Worm (Caenorhabditis elegans) whole organism, L4 larva: ENCODE data around the gene pigt-1.
A peak's percentile ranks its signal among the peaks of the same experiment; 100 is the strongest.

Source experiments
- F10B5.3 ChIP-seq: sonication (generic microtip); optimal IDR thresholded peaks from 2 replicates; lab custom pipeline; 2016; ENCODE audit warnings: mild to moderate bottlenecking, missing genetic modification characterization, missing compliant biosample characterization
- F26F4.8 ChIP-seq: fragments of 200-800 bp; sonication (Bioruptor generic); conservative IDR thresholded peaks from 2 replicates; pipeline ENCODE4 v1.3.6; 2022; ENCODE audit warnings: missing genetic modification characterization, missing compliant biosample characterization
- F37D6.2 ChIP-seq: sonication (generic microtip); optimal IDR thresholded peaks from 2 replicates; lab custom pipeline; 2016; ENCODE audit warnings: mild to moderate bottlenecking, missing genetic modification characterization, missing compliant biosample characterization
- F44E2.7 ChIP-seq: fragments of 200-800 bp; sonication (Bioruptor generic); IDR thresholded peaks from 2 replicates; pipeline ENCODE4 v2.1.2; 2022; ENCODE audit warnings: missing genetic modification characterization, missing compliant biosample characterization
- F49E8.2 ChIP-seq: sonication (generic microtip); optimal IDR thresholded peaks from 2 replicates; lab custom pipeline; 2016; ENCODE audit warnings: missing compliant biosample characterization, mild to moderate bottlenecking, missing genetic modification characterization, borderline replicate concordance
- T20F7.1 ChIP-seq: fragments of 200-800 bp; sonication (Bioruptor generic); optimal IDR thresholded peaks from 2 replicates; lab custom pipeline; 2018; ENCODE audit warnings: mild to moderate bottlenecking, missing genetic modification characterization, missing compliant biosample characterization
- Y75B8A.6 ChIP-seq: fragments of 200-800 bp; sonication (Bioruptor generic); IDR thresholded peaks from 2 replicates; pipeline ENCODE4 v1.3.6; 2022; ENCODE audit warnings: missing genetic modification reagents, missing genetic modification characterization, missing compliant biosample characterization
- ZK337.2 ChIP-seq: fragments of 200-800 bp; sonication (Bioruptor generic); IDR thresholded peaks from 2 replicates; pipeline ENCODE4 v1.3.6; 2022; ENCODE audit warnings: missing genetic modification reagents, missing genetic modification characterization, missing compliant biosample characterization
- ZK546.5 ChIP-seq, 2 experiments: sonication (generic microtip); optimal IDR thresholded peaks; 2 replicates each; lab custom pipeline; 2017; ENCODE audit warnings: missing biosample characterization in 2 of 2, missing genetic modification characterization in 2 of 2
- aha-1 ChIP-seq: fragments of 150-350 bp; peaks from one replicate; lab custom pipeline; 2014; ENCODE audit warnings: missing biosample characterization, missing genetic modification characterization
- arid-1 ChIP-seq: fragments of 200-800 bp; sonication (Bioruptor generic); conservative IDR thresholded peaks from 2 replicates; pipeline ENCODE4 v1.3.6; 2022; ENCODE audit warnings: missing genetic modification reagents, missing genetic modification characterization, missing compliant biosample characterization
- ceh-20 ChIP-seq: fragments of 200-800 bp; sonication (Bioruptor generic); IDR thresholded peaks from 2 replicates; pipeline ENCODE4 v1.3.6; 2022; ENCODE audit warnings: missing genetic modification reagents, missing genetic modification characterization, missing compliant biosample characterization
- ceh-82 ChIP-seq: sonication (generic microtip); optimal IDR thresholded peaks from 2 replicates; lab custom pipeline; 2017; ENCODE audit warnings: missing biosample characterization, missing genetic modification characterization
- cey-2 ChIP-seq: sonication (generic microtip); optimal IDR thresholded peaks from 3 replicates; lab custom pipeline; 2017; ENCODE audit warnings: missing genetic modification characterization, mild to moderate bottlenecking, missing compliant biosample characterization, antibody characterized with exemption, borderline replicate concordance; ENCODE audit not compliant: insufficient read depth
- daf-12 ChIP-seq: fragments of 150-350 bp; optimal IDR thresholded peaks from 2 replicates; lab custom pipeline; 2014; ENCODE audit warnings: missing biosample characterization, missing genetic modification reagents, missing genetic modification characterization
- daf-16 ChIP-seq, 3 experiments: sonication (generic microtip); optimal IDR thresholded peaks; 2 replicates each; lab custom pipeline; 2016 to 2017; ENCODE audit warnings: missing genetic modification characterization in 3 of 3, missing genetic modification reagents in 3 of 3, mild to moderate bottlenecking in 2 of 3, missing compliant biosample characterization in 2 of 3, missing biosample characterization in 1 of 3, moderate library complexity in 1 of 3
- dmd-6 ChIP-seq: fragments of 200-800 bp; sonication (Bioruptor generic); IDR thresholded peaks from 2 replicates; pipeline ENCODE4 v1.3.6; 2022; ENCODE audit warnings: missing genetic modification reagents, missing genetic modification characterization, missing compliant biosample characterization
- dmd-9 ChIP-seq: fragments of 200-800 bp; sonication (Bioruptor generic); IDR thresholded peaks from 2 replicates; pipeline ENCODE4 v1.3.6; 2022; ENCODE audit warnings: missing genetic modification reagents, missing genetic modification characterization, missing compliant biosample characterization
- dve-1 ChIP-seq: sonication (generic microtip); optimal IDR thresholded peaks from 2 replicates; lab custom pipeline; 2017; ENCODE audit warnings: antibody characterized with exemption, mild to moderate bottlenecking, missing genetic modification characterization, missing compliant biosample characterization; ENCODE audit not compliant: insufficient read depth
- egl-27 ChIP-seq: sonication (generic microtip); optimal IDR thresholded peaks from 3 replicates; lab custom pipeline; 2017; ENCODE audit warnings: missing biosample characterization, missing genetic modification reagents, missing genetic modification characterization
- egl-43 ChIP-seq: fragments of 200-800 bp; sonication (Bioruptor generic); IDR thresholded peaks from 2 replicates; pipeline ENCODE4 v1.3.6; 2022; ENCODE audit warnings: missing genetic modification reagents, missing genetic modification characterization, missing compliant biosample characterization
- fos-1 ChIP-seq: fragments of 150-350 bp; optimal IDR thresholded peaks from 2 replicates; lab custom pipeline; 2014; ENCODE audit warnings: missing biosample characterization, missing genetic modification characterization
- hif-1 ChIP-seq, 2 experiments: sonication (generic microtip); optimal IDR thresholded peaks; 2 replicates each; lab custom pipeline; 2016 to 2017; ENCODE audit warnings: missing compliant biosample characterization in 2 of 2, missing genetic modification characterization in 2 of 2, missing genetic modification reagents in 2 of 2, missing genotype in 2 of 2, mild to moderate bottlenecking in 1 of 2
- hlh-11 ChIP-seq: fragments of 200-800 bp; sonication (Bioruptor generic); optimal IDR thresholded peaks from 2 replicates; lab custom pipeline; 2018; ENCODE audit warnings: mild to moderate bottlenecking, missing genetic modification characterization, missing compliant biosample characterization
- hlh-30 ChIP-seq: sonication (generic microtip); optimal IDR thresholded peaks from 2 replicates; lab custom pipeline; 2017; ENCODE audit warnings: antibody characterized with exemption, mild to moderate bottlenecking, missing genetic modification characterization, missing compliant biosample characterization; ENCODE audit not compliant: insufficient read depth
- hmg-1.1 ChIP-seq: fragments of 200-800 bp; sonication (Bioruptor generic); IDR thresholded peaks from 2 replicates; pipeline ENCODE4 v1.3.6; 2022; ENCODE audit warnings: missing genetic modification reagents, missing genetic modification characterization, missing compliant biosample characterization
- lin-13 ChIP-seq: fragments of 150-350 bp; optimal IDR thresholded peaks from 2 replicates; lab custom pipeline; 2014; ENCODE audit warnings: missing biosample characterization, missing genetic modification reagents, missing genetic modification characterization
- lin-15B ChIP-seq: fragments of 150-350 bp; sonication (generic microtip); optimal IDR thresholded peaks from 3 replicates; lab custom pipeline; 2014; ENCODE audit warnings: missing biosample characterization, missing genetic modification characterization
- lin-38 ChIP-seq: fragments of 200-800 bp; sonication (Bioruptor generic); IDR thresholded peaks from 2 replicates; pipeline ENCODE4 v1.3.6; 2022; ENCODE audit warnings: missing genetic modification reagents, missing genetic modification characterization, missing compliant biosample characterization
- lsy-2 ChIP-seq, 2 experiments: fragments of 150-350 bp in 1 of 2; sonication (generic microtip) in 1 of 2; optimal IDR thresholded peaks; 2 replicates each; lab custom pipeline; 2014 to 2017; ENCODE audit warnings: missing biosample characterization in 2 of 2, missing genetic modification characterization in 2 of 2
- madf-9 ChIP-seq: fragments of 200-800 bp; sonication (Bioruptor generic); conservative IDR thresholded peaks from 2 replicates; pipeline ENCODE4 v1.3.6; 2022; ENCODE audit warnings: missing genetic modification reagents, missing genetic modification characterization, missing compliant biosample characterization
- mdl-1 ChIP-seq, 2 experiments: fragments of 150-350 bp in 1 of 2; sonication (generic microtip) in 1 of 2; optimal IDR thresholded peaks; 2 replicates each; lab custom pipeline; 2014 to 2017; ENCODE audit warnings: missing biosample characterization in 2 of 2, missing genetic modification characterization in 2 of 2
- mes-2 ChIP-seq: sonication (generic microtip); optimal IDR thresholded peaks from 2 replicates; lab custom pipeline; 2016; ENCODE audit warnings: missing genotype, mild to moderate bottlenecking, missing genetic modification characterization, missing compliant biosample characterization; ENCODE audit not compliant: poor library complexity, severe bottlenecking
- mxl-2 ChIP-seq: fragments of 200-800 bp; sonication (Bioruptor generic); conservative IDR thresholded peaks from 2 replicates; pipeline ENCODE4 v1.3.6; 2022; ENCODE audit warnings: missing genetic modification reagents, missing genetic modification characterization, missing compliant biosample characterization
- mxl-3 ChIP-seq: fragments of 200-800 bp; sonication (Bioruptor generic); optimal IDR thresholded peaks from 2 replicates; lab custom pipeline; 2018; ENCODE audit warnings: mild to moderate bottlenecking, missing genetic modification characterization, missing compliant biosample characterization
- nhr-237 ChIP-seq: sonication (generic microtip); optimal IDR thresholded peaks from 2 replicates; lab custom pipeline; 2017; ENCODE audit warnings: missing biosample characterization, missing genetic modification characterization
- nhr-25 ChIP-seq: sonication (generic microtip); optimal IDR thresholded peaks from 2 replicates; lab custom pipeline; 2017; ENCODE audit warnings: missing genetic modification characterization, mild to moderate bottlenecking, missing compliant biosample characterization, antibody characterized with exemption, moderate library complexity, borderline replicate concordance; ENCODE audit not compliant: insufficient read depth
- nhr-28 ChIP-seq: fragments of 150-350 bp; optimal IDR thresholded peaks from 2 replicates; lab custom pipeline; 2014; ENCODE audit warnings: missing biosample characterization, missing genetic modification characterization
- nhr-42 ChIP-seq: fragments of 200-800 bp; sonication (Bioruptor generic); IDR thresholded peaks from 2 replicates; pipeline ENCODE4 v1.3.6; 2022; ENCODE audit warnings: missing genetic modification characterization, missing compliant biosample characterization
- nhr-48 ChIP-seq: sonication (generic microtip); optimal IDR thresholded peaks from 2 replicates; lab custom pipeline; 2016; ENCODE audit warnings: mild to moderate bottlenecking, missing genetic modification characterization, missing compliant biosample characterization
- nhr-6 ChIP-seq: fragments of 150-350 bp; optimal IDR thresholded peaks from 2 replicates; lab custom pipeline; 2014; ENCODE audit warnings: missing biosample characterization, missing genetic modification characterization
- nhr-76 ChIP-seq: fragments of 150-350 bp; optimal IDR thresholded peaks from 2 replicates; lab custom pipeline; 2014; ENCODE audit warnings: missing biosample characterization, missing genetic modification characterization
- tag-97 ChIP-seq: fragments of 200-800 bp; sonication (Bioruptor generic); IDR thresholded peaks from 2 replicates; pipeline ENCODE4 v1.3.6; 2022; ENCODE audit warnings: missing genetic modification characterization, missing compliant biosample characterization
- tra-1 ChIP-seq: fragments of 200-800 bp; sonication (Bioruptor generic); IDR thresholded peaks from 2 replicates; pipeline ENCODE4 v1.3.6; 2022; ENCODE audit warnings: missing genetic modification reagents, missing genetic modification characterization, missing compliant biosample characterization
- unc-62 ChIP-seq, 3 experiments: fragments of 150-350 bp in 1 of 3; sonication (generic microtip); optimal IDR thresholded peaks in 2 of 3; peaks in 1 of 3; 1 replicate in 1 of 3; 2 replicates in 2 of 3; lab custom pipeline; 2014 to 2017; ENCODE audit warnings: missing biosample characterization in 3 of 3, missing genetic modification characterization in 3 of 3, missing genetic modification reagents in 3 of 3, missing genotype in 1 of 3
- zag-1 ChIP-seq: fragments of 150-350 bp; optimal IDR thresholded peaks from 2 replicates; lab custom pipeline; 2014; ENCODE audit warnings: missing biosample characterization, missing genetic modification characterization
- zip-2 ChIP-seq: fragments of 150-350 bp; optimal IDR thresholded peaks from 2 replicates; lab custom pipeline; 2014; ENCODE audit warnings: missing biosample characterization, missing genetic modification characterization
- ztf-11 ChIP-seq: fragments of 150-350 bp; optimal IDR thresholded peaks from 2 replicates; lab custom pipeline; 2014; ENCODE audit warnings: missing biosample characterization, missing genetic modification characterization
- ztf-7 ChIP-seq: fragments of 150-350 bp; optimal IDR thresholded peaks from 2 replicates; lab custom pipeline; 2014; ENCODE audit warnings: missing biosample characterization, missing genetic modification characterization

The pigt-1 gene

ce11 chrV:10938739-10939138, 19.9 kb downstream of the pigt-1 start, which contains the start of gene F17C11.11:
TSS of gene F17C11.11 (minus strand) at chrV:10938817.
- TF ChIP-seq nhr-237 (no peak), mes-2 (no peak), nhr-25 (tag; lab: Kevin White, UChicago) (no peak), ZK337.2 (GFP tag; lab: Robert Waterston, UW) (no peak), hlh-11 (tag; lab: Kevin White, UChicago) (peak; percentile 63), hif-1 (tag; optimal IDR thresholded peaks at IDR 0.05; lab: Kevin White, UChicago) (peak in 1 of 2 experiments; percentile 6), mxl-3 (peak; percentile 35), tag-97 (GFP tag; lab: Robert Waterston, UW) (no peak), dve-1 (tag; lab: Kevin White, UChicago) (peak; percentile 88), zag-1 (tag; lab: Kevin White, UChicago) (no peak), F44E2.7 (GFP tag; lab: Robert Waterston, UW) (no peak), lsy-2 (tag; optimal IDR thresholded peaks at IDR 0.05; lab: Kevin White, UChicago) (no peak), hmg-1.1 (GFP tag; lab: Robert Waterston, UW) (no peak), madf-9 (GFP tag; lab: Robert Waterston, UW) (no peak), egl-43 (GFP tag; lab: Robert Waterston, UW) (no peak), dmd-9 (GFP tag; lab: Robert Waterston, UW) (no peak), ztf-7 (tag; lab: Kevin White, UChicago) (peak; percentile 76), egl-27 (no peak), T20F7.1 (no peak), lin-38 (GFP tag; lab: Robert Waterston, UW) (no peak; the same call in 1 of the 2 replicates), lin-13 (no peak), F37D6.2 (no peak), nhr-6 (tag; lab: Kevin White, UChicago) (peak; percentile 36), fos-1 (tag; lab: Kevin White, UChicago) (no peak), hlh-30 (peak; percentile 75), F26F4.8 (GFP tag; lab: Robert Waterston, UW) (no peak), F10B5.3 (tag; lab: Kevin White, UChicago) (no peak), Y75B8A.6 (no peak), lin-15B (tag; lab: Kevin White, UChicago) (no peak), F49E8.2 (tag; lab: Kevin White, UChicago) (no peak), ceh-82 (tag; lab: Kevin White, UChicago) (no peak), daf-12 (tag; lab: Kevin White, UChicago) (no peak), mdl-1 (tag; optimal IDR thresholded peaks at IDR 0.05; lab: Kevin White, UChicago) (peak in 1 of 2 experiments; percentile 44), ztf-11 (tag; lab: Kevin White, UChicago) (no peak), unc-62 (GFP tag; optimal IDR thresholded peaks at IDR 0.05 in 1 of 2; lab: Kevin White, UChicago) (no peak), unc-62 (tag; optimal IDR thresholded peaks at IDR 0.05; lab: Kevin White, UChicago) (no peak), aha-1 (tag; lab: Kevin White, UChicago) (peak; percentile 83), cey-2 (tag; lab: Kevin White, UChicago) (peak; percentile 43), nhr-28 (no peak), ceh-20 (GFP tag; lab: Robert Waterston, UW) (no peak), tra-1 (0 out of 2 replicates have a peak, but pooled peaks have one; percentile 9), nhr-42 (no peak), ZK546.5 (tag; optimal IDR thresholded peaks at IDR 0.05; lab: Kevin White, UChicago) (no peak), dmd-6 (GFP tag; lab: Robert Waterston, UW) (peak; percentile 77), nhr-48 (tag; lab: Kevin White, UChicago) (peak; percentile 24), nhr-76 (no peak), zip-2 (tag; lab: Kevin White, UChicago) (peak; percentile 96), mxl-2 (GFP tag; lab: Robert Waterston, UW) (no peak), arid-1 (no peak), daf-16 (GFP tag; optimal IDR thresholded peaks at IDR 0.05; lab: Kevin White, UChicago) (no peak), daf-16 (tag; optimal IDR thresholded peaks at IDR 0.05; lab: Kevin White, UChicago) (peak; percentile 77)
